Fruit fly (Drosophila melanogaster) whole organism, prepupa: ENCODE measurements around the gene ENGase.
A peak's percentile ranks its signal among the peaks of the same experiment; 100 is the strongest.

Experiments used
- Blimp-1 ChIP-seq: fragments of 200-800 bp; sonication (Bioruptor generic); optimal IDR thresholded peaks from 3 replicates; lab custom pipeline; 2017; ENCODE audit warnings: missing biosample characterization, missing genetic modification characterization, mild to moderate bottlenecking, moderate library complexity, missing genetic modification reagents
- CG10631 ChIP-seq: fragments of 200-800 bp; sonication (Bioruptor generic); optimal IDR thresholded peaks from 2 replicates; lab custom pipeline; 2016; ENCODE audit warnings: missing biosample characterization, missing genetic modification characterization
- CG10669 ChIP-seq: fragments of 200-800 bp; sonication (Bioruptor generic); optimal IDR thresholded peaks from 3 replicates; lab custom pipeline; 2018; ENCODE audit warnings: missing biosample characterization, mild to moderate bottlenecking, missing genetic modification characterization, moderate library complexity
- CG11294 ChIP-seq: fragments of 200-800 bp; sonication (Bioruptor generic); IDR thresholded peaks from 2 replicates; pipeline ENCODE4 v1.3.6; 2022; ENCODE audit warnings: missing biosample characterization, missing genetic modification characterization
- CG11762 ChIP-seq: fragments of 200-800 bp; sonication (Bioruptor generic); optimal IDR thresholded peaks from 3 replicates; lab custom pipeline; 2016; ENCODE audit warnings: missing biosample characterization, missing genetic modification characterization; ENCODE audit not compliant: insufficient read depth
- CG11902 ChIP-seq: fragments of 200-800 bp; sonication (Bioruptor generic); optimal IDR thresholded peaks from 3 replicates; lab custom pipeline; 2016; ENCODE audit warnings: missing biosample characterization, missing genetic modification characterization
- CG15336 ChIP-seq: fragments of 200-800 bp; sonication (Bioruptor generic); IDR thresholded peaks from 2 replicates; pipeline ENCODE4 v1.3.6; 2022; ENCODE audit warnings: missing biosample characterization, missing genetic modification characterization
- CG1621 ChIP-seq: fragments of 200-800 bp; sonication (Bioruptor generic); optimal IDR thresholded peaks from 3 replicates; lab custom pipeline; 2018; ENCODE audit warnings: missing biosample characterization, mild to moderate bottlenecking, missing genetic modification characterization
- CG16779 ChIP-seq: fragments of 200-800 bp; sonication (Bioruptor generic); optimal IDR thresholded peaks from 3 replicates; lab custom pipeline; 2017; ENCODE audit warnings: missing biosample characterization, mild to moderate bottlenecking, missing genetic modification characterization
- CG32006 ChIP-seq: fragments of 200-800 bp; sonication (Bioruptor generic); optimal IDR thresholded peaks from 3 replicates; lab custom pipeline; 2017; ENCODE audit warnings: missing biosample characterization, mild to moderate bottlenecking, missing genetic modification characterization
- CG3919 ChIP-seq: fragments of 200-800 bp; sonication (Bioruptor generic); optimal IDR thresholded peaks from 3 replicates; lab custom pipeline; 2016; ENCODE audit warnings: missing biosample characterization, missing genetic modification characterization
- CG6163 ChIP-seq: fragments of 200-800 bp; sonication (Bioruptor generic); IDR thresholded peaks from 3 replicates; pipeline ENCODE4 v1.3.6; 2022; ENCODE audit warnings: missing biosample characterization, missing genetic modification characterization
- CG6276 ChIP-seq: fragments of 200-800 bp; sonication (Bioruptor generic); optimal IDR thresholded peaks from 2 replicates; lab custom pipeline; 2017; ENCODE audit warnings: missing biosample characterization, mild to moderate bottlenecking, missing genetic modification characterization
- CG6792 ChIP-seq: fragments of 200-800 bp; sonication (Bioruptor generic); optimal IDR thresholded peaks from 3 replicates; lab custom pipeline; 2016; ENCODE audit warnings: missing biosample characterization, missing genetic modification characterization
- CG6808 ChIP-seq: fragments of 200-800 bp; sonication (Bioruptor generic); optimal IDR thresholded peaks from 3 replicates; lab custom pipeline; 2017; ENCODE audit warnings: missing biosample characterization, missing genetic modification characterization, mild to moderate bottlenecking, moderate library complexity, missing genetic modification reagents
- CG7368 ChIP-seq: fragments of 200-800 bp; sonication (Bioruptor generic); optimal IDR thresholded peaks from 3 replicates; lab custom pipeline; 2016; ENCODE audit warnings: missing biosample characterization, missing genetic modification characterization
- CG8119 ChIP-seq: fragments of 200-800 bp; sonication (Bioruptor generic); IDR thresholded peaks from 3 replicates; pipeline ENCODE4 v1.3.6; 2022; ENCODE audit warnings: missing biosample characterization, missing genetic modification characterization
- CG8632 ChIP-seq: fragments of 200-800 bp; sonication (Bioruptor generic); optimal IDR thresholded peaks from 3 replicates; lab custom pipeline; 2016; ENCODE audit warnings: missing biosample characterization, missing genetic modification characterization
- CG9139 ChIP-seq: fragments of 200-800 bp; sonication (Bioruptor generic); optimal IDR thresholded peaks from 3 replicates; lab custom pipeline; 2017; ENCODE audit warnings: missing biosample characterization, mild to moderate bottlenecking, missing genetic modification characterization
- Eip75B ChIP-seq: fragments of 200-800 bp; sonication (Bioruptor generic); optimal IDR thresholded peaks from 3 replicates; lab custom pipeline; 2016; ENCODE audit warnings: missing biosample characterization, missing genetic modification characterization
- Eip78C ChIP-seq: fragments of 200-800 bp; sonication (Bioruptor generic); peaks from one replicate; lab custom pipeline; 2016; ENCODE audit warnings: missing biosample characterization, missing genetic modification characterization
- Eip93F ChIP-seq: fragments of 200-800 bp; sonication (Bioruptor generic); optimal IDR thresholded peaks from 2 replicates; lab custom pipeline; 2016; ENCODE audit warnings: missing biosample characterization, mild to moderate bottlenecking, missing genetic modification characterization
- Ets21C ChIP-seq: fragments of 200-800 bp; sonication (Bioruptor generic); optimal IDR thresholded peaks from 3 replicates; lab custom pipeline; 2016; ENCODE audit warnings: missing biosample characterization, missing genetic modification characterization
- Ets96B ChIP-seq: fragments of 200-800 bp; optimal IDR thresholded peaks from 2 replicates; lab custom pipeline; 2019; ENCODE audit warnings: missing biosample characterization, mild to moderate bottlenecking, missing genetic modification characterization, moderate library complexity
- Hr38 ChIP-seq: sonication (Bioruptor generic); optimal IDR thresholded peaks from 2 replicates; lab custom pipeline; 2016; ENCODE audit warnings: missing biosample characterization, missing genetic modification characterization
- Hr39 ChIP-seq: fragments of 200-800 bp; sonication (Bioruptor generic); optimal IDR thresholded peaks from 2 replicates; lab custom pipeline; 2016; ENCODE audit warnings: missing biosample characterization, missing genetic modification characterization
- Hr4 ChIP-seq: fragments of 200-800 bp; sonication (Bioruptor generic); optimal IDR thresholded peaks from 3 replicates; lab custom pipeline; 2016; ENCODE audit warnings: missing biosample characterization, missing genetic modification characterization
- Lpt ChIP-seq: fragments of 200-800 bp; sonication (Bioruptor generic); optimal IDR thresholded peaks from 3 replicates; lab custom pipeline; 2016; ENCODE audit warnings: missing biosample characterization, missing genetic modification characterization
- Met ChIP-seq: fragments of 200-800 bp; sonication (Bioruptor generic); optimal IDR thresholded peaks from 3 replicates; lab custom pipeline; 2016; ENCODE audit warnings: missing biosample characterization, missing genetic modification characterization
- OdsH ChIP-seq: fragments of 200-800 bp; sonication (Bioruptor generic); optimal IDR thresholded peaks from 3 replicates; lab custom pipeline; 2016; ENCODE audit warnings: missing biosample characterization, missing genetic modification characterization
- Smox ChIP-seq: fragments of 200-800 bp; sonication (Bioruptor generic); optimal IDR thresholded peaks from 3 replicates; lab custom pipeline; 2016; ENCODE audit warnings: missing biosample characterization, missing genetic modification characterization
- Sox102F ChIP-seq: fragments of 200-800 bp; sonication (Bioruptor generic); optimal IDR thresholded peaks from 2 replicates; lab custom pipeline; 2016; ENCODE audit warnings: missing biosample characterization, mild to moderate bottlenecking, missing genetic modification characterization
- Sox14 ChIP-seq: fragments of 200-800 bp; sonication (Bioruptor generic); optimal IDR thresholded peaks from 3 replicates; lab custom pipeline; 2016; ENCODE audit warnings: missing biosample characterization, missing genetic modification characterization
- Sox15 ChIP-seq: fragments of 200-800 bp; sonication (Bioruptor generic); optimal IDR thresholded peaks from 3 replicates; lab custom pipeline; 2016; ENCODE audit warnings: missing biosample characterization, missing genetic modification characterization
- achi ChIP-seq: fragments of 200-800 bp; sonication (Bioruptor generic); optimal IDR thresholded peaks from 3 replicates; lab custom pipeline; 2016; ENCODE audit warnings: missing biosample characterization, missing genetic modification characterization
- acj6 ChIP-seq: fragments of 200-800 bp; sonication (Bioruptor generic); optimal IDR thresholded peaks from 3 replicates; lab custom pipeline; 2016; ENCODE audit warnings: missing biosample characterization, missing genetic modification characterization
- cyc ChIP-seq: fragments of 200-800 bp; sonication (Bioruptor generic); optimal IDR thresholded peaks from 3 replicates; lab custom pipeline; 2016; ENCODE audit warnings: missing biosample characterization, missing genetic modification characterization
- dac ChIP-seq: fragments of 200-800 bp; sonication (Bioruptor generic); optimal IDR thresholded peaks from 2 replicates; lab custom pipeline; 2017; ENCODE audit warnings: missing biosample characterization, mild to moderate bottlenecking, missing genetic modification characterization
- dsx ChIP-seq: fragments of 200-800 bp; optimal IDR thresholded peaks from 3 replicates; lab custom pipeline; 2019; ENCODE audit warnings: missing biosample characterization, mild to moderate bottlenecking, missing genetic modification characterization, moderate library complexity; ENCODE audit not compliant: poor library complexity, severe bottlenecking
- eg ChIP-seq: fragments of 200-800 bp; sonication (Bioruptor generic); IDR thresholded peaks from 3 replicates; pipeline ENCODE4 v1.3.6; 2022; ENCODE audit warnings: missing biosample characterization, missing genetic modification characterization
- esn ChIP-seq: fragments of 200-800 bp; sonication (Bioruptor generic); optimal IDR thresholded peaks from 2 replicates; lab custom pipeline; 2016; ENCODE audit warnings: missing biosample characterization, mild to moderate bottlenecking, missing genetic modification characterization, moderate library complexity
- fd59A ChIP-seq: fragments of 200-800 bp; sonication (Bioruptor generic); optimal IDR thresholded peaks from 2 replicates; lab custom pipeline; 2017; ENCODE audit warnings: missing biosample characterization, mild to moderate bottlenecking, missing genetic modification characterization, missing genetic modification reagents
- fd85E ChIP-seq: fragments of 200-800 bp; sonication (Bioruptor generic); optimal IDR thresholded peaks from 3 replicates; lab custom pipeline; 2016; ENCODE audit warnings: missing biosample characterization, missing genetic modification characterization
- fkh ChIP-seq: fragments of 200-800 bp; sonication (Bioruptor generic); optimal IDR thresholded peaks from 3 replicates; lab custom pipeline; 2017; ENCODE audit warnings: missing biosample characterization, mild to moderate bottlenecking, missing genetic modification characterization, moderate library complexity
- lz ChIP-seq: fragments of 200-800 bp; sonication (Bioruptor generic); optimal IDR thresholded peaks from 3 replicates; lab custom pipeline; 2016; ENCODE audit warnings: missing biosample characterization, missing genetic modification characterization
- net ChIP-seq: fragments of 200-800 bp; sonication (Bioruptor generic); optimal IDR thresholded peaks from 3 replicates; lab custom pipeline; 2016; ENCODE audit warnings: missing biosample characterization, missing genetic modification characterization
- pdm3 ChIP-seq: fragments of 200-800 bp; sonication (Bioruptor generic); optimal IDR thresholded peaks from 3 replicates; lab custom pipeline; 2016; ENCODE audit warnings: missing biosample characterization, missing genetic modification characterization
- salr ChIP-seq, 2 experiments: fragments of 200-800 bp; sonication (Bioruptor generic); optimal IDR thresholded peaks; 3 replicates each; lab custom pipeline; 2016 to 2018; ENCODE audit warnings: missing biosample characterization in 2 of 2, missing genetic modification characterization in 2 of 2, mild to moderate bottlenecking in 1 of 2
- spab ChIP-seq: fragments of 200-800 bp; sonication (Bioruptor generic); optimal IDR thresholded peaks from 2 replicates; lab custom pipeline; 2017; ENCODE audit warnings: missing biosample characterization, mild to moderate bottlenecking, missing genetic modification characterization, missing genetic modification reagents
- ss ChIP-seq, 2 experiments: fragments of 200-800 bp; sonication (Bioruptor generic); optimal IDR thresholded peaks; 2 replicates in 1 of 2; 3 replicates in 1 of 2; lab custom pipeline; 2017 to 2018; ENCODE audit warnings: mild to moderate bottlenecking in 2 of 2, missing biosample characterization in 2 of 2, missing genetic modification characterization in 2 of 2, moderate library complexity in 1 of 2
- svp ChIP-seq: fragments of 200-800 bp; sonication (Bioruptor generic); peaks from one replicate; lab custom pipeline; 2016; ENCODE audit warnings: missing biosample characterization, missing genetic modification characterization
- topi ChIP-seq: fragments of 200-800 bp; sonication (Bioruptor generic); optimal IDR thresholded peaks from 3 replicates; lab custom pipeline; 2016; ENCODE audit warnings: missing biosample characterization, missing genetic modification characterization

The ENGase gene

dm6 chrX:17465523-17465922 lies 42.1 kb downstream of the ENGase start:
- TF ChIP-seq CG16779 (no peak), spab (GFP tag; lab: Kevin White, UChicago) (no peak), fkh (no peak), eg (GFP tag; lab: Robert Waterston, UW) (peak; percentile 72), CG11762 (GFP tag; lab: Kevin White, UChicago) (no peak), Blimp-1 (GFP tag; lab: Kevin White, UChicago) (no peak), lz (GFP tag; lab: Kevin White, UChicago) (no peak), CG3919 (GFP tag; lab: Kevin White, UChicago) (peak; percentile 18), CG6276 (GFP tag; lab: Kevin White, UChicago) (no peak), dac (GFP tag; lab: Kevin White, UChicago) (no peak), fd59A (GFP tag; lab: Kevin White, UChicago) (no peak), CG11294 (GFP tag; lab: Robert Waterston, UW) (peak; percentile 40; the same call in 1 of the 2 replicates), Hr38 (no peak), CG6163 (GFP tag; lab: Robert Waterston, UW) (peak; percentile 70; the same call in 2 of the 3 replicates), dsx (GFP tag; lab: Kevin White, UChicago) (no peak), CG6792 (GFP tag; lab: Kevin White, UChicago) (no peak), CG8632 (GFP tag; lab: Kevin White, UChicago) (no peak), achi (GFP tag; lab: Kevin White, UChicago) (peak; percentile 17), CG7368 (GFP tag; lab: Kevin White, UChicago) (peak; percentile 22), CG10669 (no peak), CG11902 (no peak), Sox102F (GFP tag; lab: Kevin White, UChicago) (no peak), CG9139 (GFP tag; lab: Kevin White, UChicago) (no peak), cyc (GFP tag; lab: Kevin White, UChicago) (no peak), Eip75B (GFP tag; lab: Kevin White, UChicago) (no peak), Met (GFP tag; lab: Kevin White, UChicago) (no peak), Hr39 (GFP tag; lab: Kevin White, UChicago) (peak; percentile 2), CG6808 (GFP tag; lab: Kevin White, UChicago) (no peak), net (GFP tag; lab: Kevin White, UChicago) (no peak), fd85E (GFP tag; lab: Kevin White, UChicago) (no peak), Ets21C (no peak), CG10631 (no peak), CG15336 (peak; percentile 55), esn (no peak), Smox (GFP tag; lab: Kevin White, UChicago) (no peak), Eip93F (GFP tag; lab: Kevin White, UChicago) (no peak), Eip78C (GFP tag; lab: Kevin White, UChicago) (peak; percentile 63), Ets96B (no peak), CG1621 (no peak), ss (GFP tag; optimal IDR thresholded peaks at IDR 0.05; lab: Kevin White, UChicago) (no peak), CG8119 (GFP tag; lab: Robert Waterston, UW) (0 out of 3 replicates have a peak, but pooled peaks have one; percentile 35), Sox14 (GFP tag; lab: Kevin White, UChicago) (peak; percentile 6), OdsH (GFP tag; lab: Kevin White, UChicago) (no peak), acj6 (GFP tag; lab: Kevin White, UChicago) (no peak), Sox15 (GFP tag; lab: Kevin White, UChicago) (no peak), pdm3 (no peak), svp (no peak), CG32006 (GFP tag; lab: Kevin White, UChicago) (no peak), Lpt (peak; percentile 5), salr (GFP tag; optimal IDR thresholded peaks at IDR 0.05; lab: Kevin White, UChicago) (no peak), Hr4 (GFP tag; lab: Kevin White, UChicago) (peak; percentile 37), topi (peak; percentile 16)
